Fruit fly (Drosophila melanogaster) whole organism, embryonic: ENCODE data around the gene CG34148.
A peak's percentile ranks its signal among the peaks of the same experiment; 100 is the strongest.

Experiments
- Aef1 ChIP-seq: fragments of 200-800 bp; sonication (Bioruptor generic); IDR thresholded peaks from 3 replicates; pipeline ENCODE4 v1.3.6; 2022; ENCODE audit warnings: missing biosample characterization, missing genetic modification characterization
- Awh ChIP-seq: fragments of 200-800 bp; sonication (Bioruptor generic); IDR thresholded peaks from 2 replicates; pipeline ENCODE4, ENCODE4 v1.3.6; 2022; ENCODE audit warnings: missing biosample characterization, missing genetic modification characterization
- B-H2 ChIP-seq: fragments of 200-800 bp; sonication (Bioruptor generic); optimal IDR thresholded peaks from 2 replicates; lab custom pipeline; 2018; ENCODE audit warnings: missing biosample characterization, mild to moderate bottlenecking, missing genetic modification characterization
- CG11456 ChIP-seq: fragments of 200-800 bp; sonication (Bioruptor generic); IDR thresholded peaks from 3 replicates; pipeline ENCODE4 v1.3.6; 2022; ENCODE audit warnings: missing biosample characterization, missing genetic modification characterization
- CG12155 ChIP-seq: fragments of 200-800 bp; sonication (Bioruptor generic); optimal IDR thresholded peaks from 3 replicates; lab custom pipeline; 2016; ENCODE audit warnings: missing biosample characterization, missing genetic modification characterization
- CG14965 ChIP-seq: fragments of 200-800 bp; sonication (Bioruptor generic); optimal IDR thresholded peaks from 2 replicates; lab custom pipeline; 2016; ENCODE audit warnings: missing biosample characterization, missing genetic modification characterization, borderline replicate concordance
- CG1603 ChIP-seq: fragments of 200-800 bp; sonication (Bioruptor generic); optimal IDR thresholded peaks from 2 replicates; lab custom pipeline; 2019; ENCODE audit warnings: missing biosample characterization, mild to moderate bottlenecking, missing genetic modification characterization, moderate library complexity
- CG16863 ChIP-seq: fragments of 200-800 bp; sonication (Bioruptor generic); optimal IDR thresholded peaks from 3 replicates; lab custom pipeline; 2016; ENCODE audit warnings: missing biosample characterization, missing genetic modification characterization
- CG17328 ChIP-seq: fragments of 200-800 bp; sonication (Bioruptor generic); IDR thresholded peaks from 2 replicates; pipeline ENCODE4 v1.3.6; 2022; ENCODE audit warnings: missing biosample characterization, missing genetic modification characterization
- CG17361 ChIP-seq: fragments of 200-800 bp; sonication (Bioruptor generic); IDR thresholded peaks from 3 replicates; pipeline ENCODE4 v1.3.6; 2022; ENCODE audit warnings: missing biosample characterization, missing genetic modification characterization
- CG17829 ChIP-seq: fragments of 200-800 bp; optimal IDR thresholded peaks from 2 replicates; lab custom pipeline; 2019; ENCODE audit warnings: missing biosample characterization, mild to moderate bottlenecking, missing genetic modification characterization, moderate library complexity
- CG17912 ChIP-seq: fragments of 200-800 bp; sonication (Bioruptor generic); optimal IDR thresholded peaks from 2 replicates; lab custom pipeline; 2018; ENCODE audit warnings: missing biosample characterization, mild to moderate bottlenecking, missing genetic modification characterization
- CG18476 ChIP-seq: fragments of 200-800 bp; sonication (Bioruptor generic); optimal IDR thresholded peaks from 2 replicates; lab custom pipeline; 2016; ENCODE audit warnings: missing biosample characterization, mild to moderate bottlenecking, missing genetic modification characterization
- CG18619 ChIP-seq: fragments of 200-800 bp; sonication (Bioruptor generic); optimal IDR thresholded peaks from 3 replicates; lab custom pipeline; 2017; ENCODE audit warnings: missing biosample characterization, mild to moderate bottlenecking, missing genetic modification characterization
- CG2120 ChIP-seq: fragments of 200-800 bp; sonication (Bioruptor generic); optimal IDR thresholded peaks from 3 replicates; lab custom pipeline; 2016; ENCODE audit warnings: missing biosample characterization, missing genetic modification characterization
- CG2875 ChIP-seq: fragments of 200-800 bp; sonication (Bioruptor generic); optimal IDR thresholded peaks from 2 replicates; lab custom pipeline; 2017; ENCODE audit warnings: missing biosample characterization, mild to moderate bottlenecking, missing genetic modification characterization, missing genetic modification reagents
- CG31224 ChIP-seq: fragments of 200-800 bp; sonication (Bioruptor generic); IDR thresholded peaks from 2 replicates; pipeline ENCODE4 v1.3.6; 2022; ENCODE audit warnings: missing biosample characterization, missing genetic modification characterization
- CG3281 ChIP-seq: fragments of 200-800 bp; sonication (Bioruptor generic); optimal IDR thresholded peaks from 3 replicates; lab custom pipeline; 2017; ENCODE audit warnings: missing biosample characterization, mild to moderate bottlenecking, missing genetic modification characterization
- CG42726 ChIP-seq: fragments of 200-800 bp; sonication (Bioruptor generic); IDR thresholded peaks from 2 replicates; pipeline ENCODE4 v1.3.6; 2022; ENCODE audit warnings: missing biosample characterization, missing genetic modification characterization; ENCODE audit not compliant: partially characterized antibody
- CG4424 ChIP-seq: fragments of 200-800 bp; sonication (Bioruptor generic); optimal IDR thresholded peaks from 3 replicates; lab custom pipeline; 2016; ENCODE audit warnings: missing biosample characterization, missing genetic modification characterization
- CG4820 ChIP-seq: fragments of 200-800 bp; sonication (Bioruptor generic); optimal IDR thresholded peaks from 3 replicates; lab custom pipeline; 2016; ENCODE audit warnings: missing biosample characterization, missing genetic modification characterization
- CG7357 ChIP-seq: fragments of 200-800 bp; sonication (Bioruptor generic); IDR thresholded peaks from 3 replicates; pipeline ENCODE4 v1.3.6; 2022; ENCODE audit warnings: missing biosample characterization, missing genetic modification characterization
- CG8924 ChIP-seq: fragments of 200-800 bp; optimal IDR thresholded peaks from 3 replicates; lab custom pipeline; 2019; ENCODE audit warnings: missing biosample characterization, mild to moderate bottlenecking, missing genetic modification characterization, moderate library complexity
- CG8944 ChIP-seq: fragments of 200-800 bp; sonication (Bioruptor generic); optimal IDR thresholded peaks from 3 replicates; lab custom pipeline; 2016; ENCODE audit warnings: missing biosample characterization, missing genetic modification characterization
- D19B ChIP-seq: fragments of 200-800 bp; sonication (Bioruptor generic); optimal IDR thresholded peaks from 2 replicates; lab custom pipeline; 2017; ENCODE audit warnings: missing biosample characterization, mild to moderate bottlenecking, missing genetic modification characterization
- Dll ChIP-seq: fragments of 200-800 bp; sonication (Bioruptor generic); IDR thresholded peaks from 4 replicates; pipeline ENCODE4 v1.3.6; 2022; ENCODE audit warnings: missing biosample characterization, missing genetic modification characterization; ENCODE audit not compliant: partially characterized antibody
- HLH3B ChIP-seq: fragments of 200-800 bp; sonication (Bioruptor generic); IDR thresholded peaks from 2 replicates; pipeline ENCODE4 v1.3.6; 2022; ENCODE audit warnings: missing biosample characterization, missing genetic modification characterization
- Hand ChIP-seq: fragments of 200-800 bp; sonication (Bioruptor generic); optimal IDR thresholded peaks from 2 replicates; lab custom pipeline; 2017; ENCODE audit warnings: mild to moderate bottlenecking, missing biosample characterization, missing genetic modification reagents, missing genetic modification characterization
- Lpt ChIP-seq: fragments of >200 bp; optimal IDR thresholded peaks from 2 replicates; lab custom pipeline; 2018; ENCODE audit warnings: missing biosample characterization, missing genetic modification characterization
- Med ChIP-seq: fragments of 200-800 bp; sonication (Bioruptor generic); peaks from one replicate; lab custom pipeline; 2016; ENCODE audit warnings: missing biosample characterization, missing genetic modification characterization, mild to moderate bottlenecking, inconsistent platforms, moderate library complexity
- ap ChIP-seq: fragments of 200-800 bp; sonication (Bioruptor generic); IDR thresholded peaks from 2 replicates; pipeline ENCODE4 v1.3.6; 2022; ENCODE audit warnings: missing biosample characterization, missing genetic modification characterization
- bcd ChIP-seq: fragments of 200-800 bp; sonication (Bioruptor generic); optimal IDR thresholded peaks from 2 replicates; lab custom pipeline; 2017; ENCODE audit warnings: missing biosample characterization, mild to moderate bottlenecking, missing genetic modification characterization
- bsh ChIP-seq, 2 experiments: fragments of 200-800 bp; sonication (Bioruptor generic); optimal IDR thresholded peaks; 2 replicates each; lab custom pipeline; 2017 to 2018; ENCODE audit warnings: mild to moderate bottlenecking in 2 of 2, missing biosample characterization in 2 of 2, missing genetic modification characterization in 2 of 2, moderate library complexity in 1 of 2
- chn ChIP-seq: fragments of 200-800 bp; sonication (Bioruptor generic); optimal IDR thresholded peaks from 2 replicates; lab custom pipeline; 2016; ENCODE audit warnings: missing biosample characterization, missing genetic modification characterization
- da ChIP-seq: fragments of 200-800 bp; sonication (Bioruptor generic); optimal IDR thresholded peaks from 2 replicates; lab custom pipeline; 2016; ENCODE audit warnings: missing biosample characterization, missing genetic modification characterization
- dmrt11E ChIP-seq: fragments of 200-800 bp; sonication (Bioruptor generic); optimal IDR thresholded peaks from 3 replicates; lab custom pipeline; 2018; ENCODE audit warnings: missing biosample characterization, mild to moderate bottlenecking, missing genetic modification characterization, moderate library complexity
- esg ChIP-seq: fragments of 200-800 bp; sonication (Bioruptor generic); conservative IDR thresholded peaks from 2 replicates; pipeline ENCODE4 v1.3.6; 2022; ENCODE audit warnings: missing biosample characterization, missing genetic modification characterization
- exex ChIP-seq: fragments of 200-800 bp; sonication (Bioruptor generic); optimal IDR thresholded peaks from 4 replicates; lab custom pipeline; 2018; ENCODE audit warnings: missing biosample characterization, mild to moderate bottlenecking, missing genetic modification characterization, moderate library complexity
- fd3F ChIP-seq: fragments of 200-800 bp; sonication (Bioruptor generic); optimal IDR thresholded peaks from 2 replicates; lab custom pipeline; 2018; ENCODE audit warnings: missing biosample characterization, mild to moderate bottlenecking, missing genetic modification characterization, moderate library complexity
- fu2 ChIP-seq: fragments of 200-800 bp; sonication (Bioruptor generic); optimal IDR thresholded peaks from 2 replicates; lab custom pipeline; 2016; ENCODE audit warnings: missing biosample characterization, missing genetic modification characterization
- gsb-n ChIP-seq: fragments of 200-800 bp; sonication (Bioruptor generic); optimal IDR thresholded peaks from 3 replicates; lab custom pipeline; 2018; ENCODE audit warnings: missing biosample characterization, mild to moderate bottlenecking, missing genetic modification characterization
- lola ChIP-seq, 3 experiments: fragments of >200 bp in 2 of 3; fragments of 200-800 bp in 1 of 3; sonication (Bioruptor generic) in 1 of 3; optimal IDR thresholded peaks; 2 replicates each; lab custom pipeline; 2017 to 2019; ENCODE audit warnings: missing biosample characterization in 3 of 3, missing genetic modification characterization in 3 of 3, mild to moderate bottlenecking in 1 of 3, moderate library complexity in 1 of 3
- mam ChIP-seq: fragments of 200-800 bp; sonication (Bioruptor generic); optimal IDR thresholded peaks from 3 replicates; lab custom pipeline; 2016; ENCODE audit warnings: missing biosample characterization, missing genetic modification characterization
- nerfin-2 ChIP-seq: fragments of 200-800 bp; sonication (Bioruptor generic); IDR thresholded peaks from 2 replicates; pipeline ENCODE4 v1.3.6; 2022; ENCODE audit warnings: missing biosample characterization, missing genetic modification characterization; ENCODE audit not compliant: partially characterized antibody
- onecut ChIP-seq: fragments of 200-800 bp; sonication (Bioruptor generic); IDR thresholded peaks from 2 replicates; pipeline ENCODE4 v1.3.6; 2022; ENCODE audit warnings: missing biosample characterization, missing genetic modification characterization
- row ChIP-seq: fragments of 200-800 bp; sonication (Bioruptor generic); IDR thresholded peaks from 3 replicates; pipeline ENCODE4 v1.3.6; 2022; ENCODE audit warnings: missing biosample characterization, missing genetic modification characterization
- sens ChIP-seq: fragments of 200-800 bp; sonication (Bioruptor generic); peaks from one replicate; lab custom pipeline; 2016; ENCODE audit warnings: missing biosample characterization, missing genetic modification characterization
- ttk ChIP-seq: fragments of 200-800 bp; sonication (Bioruptor generic); IDR thresholded peaks from 2 replicates; pipeline ENCODE4 v2.1.2; 2022; ENCODE audit warnings: missing biosample characterization, missing genetic modification characterization
- zen2 ChIP-seq: fragments of 200-800 bp; sonication (Bioruptor generic); IDR thresholded peaks from 3 replicates; pipeline ENCODE4 v1.3.6; 2022; ENCODE audit warnings: missing biosample characterization, missing genetic modification characterization; ENCODE audit not compliant: partially characterized antibody
- zfh1 ChIP-seq: fragments of 200-800 bp; sonication (Bioruptor generic); IDR thresholded peaks from 3 replicates; pipeline ENCODE4 v1.3.6; 2022; ENCODE audit warnings: missing biosample characterization, missing genetic modification characterization

Gene CG34148

DNA sequence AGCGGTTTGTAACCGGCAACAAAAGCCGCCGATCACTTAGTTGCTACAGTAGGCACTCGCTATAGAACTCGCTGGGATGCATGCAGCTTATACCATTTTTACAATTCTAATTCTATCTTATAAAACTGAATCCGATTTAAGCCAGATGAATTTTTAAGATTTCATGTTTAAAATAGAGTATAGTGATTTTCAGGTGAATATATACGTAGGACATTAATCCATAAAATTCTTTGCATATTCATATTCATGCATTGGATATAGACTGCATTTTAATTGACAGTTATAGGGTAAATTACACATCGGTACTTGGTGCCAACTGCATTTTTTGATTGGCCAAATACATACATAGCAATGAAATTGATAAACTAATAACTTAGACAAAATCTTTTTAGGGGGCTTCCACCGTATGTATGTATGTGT is 9.1 kb upstream of the CG34148 start (continued):
- TF ChIP-seq ap (GFP tag; lab: Robert Waterston, UW) (no peak), Dll (GFP tag; lab: Robert Waterston, UW) (no peak), mam (GFP tag; lab: Kevin White, UChicago) (peak; percentile 0), CG17361 (peak; percentile 85), CG11456 (peak; percentile 57; the same call in 1 of the 3 replicates), CG12155 (GFP tag; lab: Kevin White, UChicago) (peak; percentile 7), CG4820 (GFP tag; lab: Kevin White, UChicago) (peak; percentile 44), esg (peak; percentile 39; the same call in 1 of the 2 replicates), CG3281 (GFP tag; lab: Kevin White, UChicago) (no peak), CG16863 (GFP tag; lab: Kevin White, UChicago) (peak; percentile 12), CG8924 (peak; percentile 6), Awh (GFP tag; lab: Robert Waterston, UW) (0 out of 2 replicates have a peak, but pooled peaks have one; percentile 43), B-H2 (GFP tag; lab: Kevin White, UChicago) (no peak), lola (GFP tag; optimal IDR thresholded peaks at IDR 0.05; lab: Kevin White, UChicago) (peak in 1 of 3 experiments; percentile 56), zen2 (GFP tag; lab: Robert Waterston, UW) (no peak), CG8944 (GFP tag; lab: Kevin White, UChicago) (peak; percentile 49), gsb-n (tag; lab: Kevin White, UChicago) (no peak), ttk (GFP tag; lab: Robert Waterston, UW) (peak; percentile 38; the same call in 1 of the 2 replicates), fu2 (GFP tag; lab: Kevin White, UChicago) (no peak), CG4424 (GFP tag; lab: Kevin White, UChicago) (peak; percentile 30), da (GFP tag; lab: Kevin White, UChicago) (no peak), CG18619 (GFP tag; lab: Kevin White, UChicago) (no peak), CG42726 (no peak), CG31224 (GFP tag; lab: Robert Waterston, UW) (peak; percentile 32), chn (GFP tag; lab: Kevin White, UChicago) (no peak), CG17328 (peak; percentile 41; the same call in 1 of the 2 replicates), CG2875 (GFP tag; lab: Kevin White, UChicago) (peak; percentile 24), Hand (GFP tag; lab: Kevin White, UChicago) (no peak), fd3F (GFP tag; lab: Kevin White, UChicago) (no peak), bsh (GFP tag; optimal IDR thresholded peaks at IDR 0.05; lab: Kevin White, UChicago) (peak in 1 of 2 experiments; percentile 35), row (GFP tag; lab: Robert Waterston, UW) (peak; percentile 66), HLH3B (GFP tag; lab: Robert Waterston, UW) (peak; percentile 42; the same call in 1 of the 2 replicates), CG1603 (peak; percentile 44), D19B (GFP tag; lab: Kevin White, UChicago) (no peak), CG14965 (GFP tag; lab: Kevin White, UChicago) (no peak), zfh1 (GFP tag; lab: Robert Waterston, UW) (peak; percentile 58; the same call in 1 of the 3 replicates), Lpt (GFP tag; lab: Kevin White, UChicago) (no peak), CG2120 (GFP tag; lab: Kevin White, UChicago) (peak; percentile 11), CG18476 (peak; percentile 36), nerfin-2 (no peak), Aef1 (GFP tag; lab: Robert Waterston, UW) (peak; percentile 39; the same call in 1 of the 3 replicates), sens (peak; percentile 51), CG17912 (GFP tag; lab: Kevin White, UChicago) (no peak), exex (no peak), CG7357 (peak; percentile 45; the same call in 1 of the 3 replicates), CG17829 (tag; lab: Kevin White, UChicago) (peak; percentile 49), dmrt11E (tag; lab: Kevin White, UChicago) (peak; percentile 7), Med (GFP tag; lab: Kevin White, UChicago) (peak; percentile 85), onecut (GFP tag; lab: Robert Waterston, UW) (0 out of 2 replicates have a peak, but pooled peaks have one; percentile 24), bcd (GFP tag; lab: Kevin White, UChicago) (peak; percentile 32)
